Worm (Caenorhabditis elegans): ENCODE data around the gene skr-14.

ce11 chrV:4375807-4376564 is 45.4 kb downstream of the skr-14 start, which contains the start of gene F32D1.7:
- TF ChIP-seq flt-1 (GFP tag; IDR thresholded peaks at IDR 0.05) (no peak), cog-1 (tag; optimal IDR thresholded peaks at IDR 0.05) (no peak), klf-2 (GFP tag; conservative IDR thresholded peaks at IDR 0.05) (no peak), ztf-29 (GFP tag; IDR thresholded peaks at IDR 0.05) (no peak), med-1 (GFP tag; optimal IDR thresholded peaks at IDR 0.05; ENCODE audit: insufficient read depth) (no peak), tab-1 (GFP tag; IDR thresholded peaks at IDR 0.05) (no peak), ztf-23 (GFP tag; IDR thresholded peaks at IDR 0.05) (no peak)
